Fruit fly (Drosophila melanogaster) ovary, adult (tissue): ENCODE data around the gene kel.

Source experiments
- CG17801 ChIP-seq: fragments of 200-800 bp; optimal IDR thresholded peaks from 2 replicates; lab custom pipeline; 2019; ENCODE audit warnings: missing biosample characterization, mild to moderate bottlenecking, missing genetic modification characterization, moderate library complexity; ENCODE audit not compliant: partially characterized antibody

Gene kel

DNA sequence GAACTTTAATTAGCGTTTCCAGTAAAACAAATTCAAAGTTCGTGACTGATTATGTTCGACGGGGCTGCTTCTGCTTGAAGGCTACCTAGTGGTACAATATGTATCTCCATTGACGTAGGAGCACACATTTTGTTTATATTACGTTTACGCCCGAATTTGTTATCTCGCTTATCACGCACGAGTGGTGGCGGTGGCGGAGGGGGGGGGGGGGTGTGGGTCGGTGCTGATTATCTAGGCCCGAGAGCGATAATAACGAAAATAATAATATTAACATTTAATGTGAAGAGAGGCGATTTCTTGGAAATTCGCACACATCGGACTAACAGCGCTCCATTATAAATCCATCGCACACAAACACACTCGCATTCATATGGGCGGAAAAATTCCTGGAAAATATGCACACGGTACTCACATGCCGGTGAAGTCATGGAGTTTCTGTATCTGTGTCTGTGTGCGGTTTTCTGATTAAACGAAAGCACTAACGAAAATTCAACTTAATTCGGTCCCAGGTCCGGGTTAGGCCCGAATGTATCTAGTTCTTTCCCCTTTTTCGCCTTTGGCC, 9.7 kb upstream of the kel start:
- no peak for TF ChIP-seq CG17801 (GFP tag; lab: Kevin White, UChicago)

DNA sequence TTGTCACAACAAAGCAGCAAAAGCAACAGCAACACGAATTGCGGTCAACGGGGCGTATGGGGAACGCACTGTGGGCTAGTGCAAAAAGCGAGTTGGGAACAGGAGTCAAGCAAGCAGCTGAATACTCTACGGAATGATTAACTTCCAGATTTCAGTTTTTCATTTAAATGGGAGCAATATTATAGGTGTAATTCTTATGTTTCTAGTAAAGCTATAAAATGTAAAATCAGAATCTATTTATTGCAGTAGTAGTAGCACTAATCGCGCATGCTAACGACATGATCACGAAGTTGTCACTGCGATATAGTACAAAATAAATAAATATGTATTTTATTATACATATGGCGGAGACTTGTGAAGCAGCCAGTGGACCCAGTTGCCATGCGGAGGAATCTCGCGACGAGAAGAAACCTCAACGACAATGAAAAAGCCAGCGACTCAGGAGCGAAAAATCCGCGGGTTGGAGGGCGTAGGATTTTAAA, 8.8 kb upstream of the kel start:
- no peak for TF ChIP-seq CG17801 (GFP tag; lab: Kevin White, UChicago)

DNA sequence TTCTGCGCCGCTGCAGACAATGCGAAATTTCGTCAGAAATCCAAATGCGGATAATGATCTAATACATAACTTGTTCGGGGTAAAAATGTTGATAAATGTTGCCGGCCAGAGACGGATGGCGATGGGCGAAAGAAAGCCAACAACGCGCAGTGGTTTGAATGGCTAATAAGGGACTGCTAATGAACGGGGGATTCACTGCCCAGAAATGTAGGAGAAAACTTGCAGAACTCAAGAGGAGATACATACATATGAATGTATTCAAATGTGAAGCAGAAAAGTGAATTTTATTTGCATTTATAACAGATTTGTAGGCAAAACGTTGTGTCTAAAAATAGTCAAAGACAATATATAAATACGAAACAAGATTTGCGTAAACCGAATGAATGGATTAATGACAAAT, 7.9 kb upstream of the kel start:
- TF ChIP-seq CG17801 (GFP tag; lab: Kevin White, UChicago): no peak

DNA sequence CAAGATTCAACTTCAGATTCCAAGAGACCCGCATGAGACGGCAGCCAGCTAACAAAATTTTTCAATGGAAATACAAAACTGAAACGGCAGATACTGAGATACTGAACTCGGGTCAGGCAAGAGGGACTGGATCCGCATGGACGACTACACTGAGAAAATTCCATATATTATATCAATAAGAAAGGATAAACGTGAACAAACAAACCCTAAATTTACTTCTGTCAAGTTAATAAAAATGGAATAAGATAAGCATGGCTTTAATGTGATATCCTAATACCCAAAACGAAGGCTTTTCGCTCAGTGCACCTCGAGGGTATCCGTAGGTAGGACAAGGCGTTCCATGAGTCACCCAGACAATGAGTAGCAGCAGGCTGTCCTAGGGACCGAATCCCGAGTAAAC, 7.4 kb upstream of the kel start:
- no peak for TF ChIP-seq CG17801 (GFP tag; lab: Kevin White, UChicago)

DNA sequence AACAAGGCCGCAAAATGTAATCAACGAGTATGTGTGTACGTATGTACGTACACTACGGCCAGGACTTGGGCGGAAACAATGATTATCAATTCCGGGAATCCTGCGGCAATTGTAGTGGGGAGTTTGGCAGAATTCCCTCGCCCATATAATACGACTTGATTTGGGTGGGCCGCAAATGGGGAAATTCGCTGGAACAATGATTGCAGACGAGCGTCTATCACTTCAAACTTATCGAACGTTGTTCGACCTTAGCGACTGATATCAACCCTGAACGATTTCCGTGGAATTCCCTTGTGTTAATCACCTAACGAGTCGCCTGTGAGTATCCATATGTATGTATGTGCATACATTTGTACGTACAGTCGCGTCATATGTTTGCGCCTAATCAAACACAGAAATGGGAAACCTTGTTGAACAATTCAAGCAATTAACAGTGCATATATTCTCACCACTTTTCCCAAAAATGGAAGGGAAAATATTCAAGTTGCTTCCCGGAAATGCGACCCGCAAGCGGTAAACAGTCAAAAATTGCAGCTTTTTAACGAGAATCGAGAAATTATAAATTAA, 6.5 kb upstream of the kel start:
- TF ChIP-seq CG17801 (GFP tag; lab: Kevin White, UChicago): no peak

DNA sequence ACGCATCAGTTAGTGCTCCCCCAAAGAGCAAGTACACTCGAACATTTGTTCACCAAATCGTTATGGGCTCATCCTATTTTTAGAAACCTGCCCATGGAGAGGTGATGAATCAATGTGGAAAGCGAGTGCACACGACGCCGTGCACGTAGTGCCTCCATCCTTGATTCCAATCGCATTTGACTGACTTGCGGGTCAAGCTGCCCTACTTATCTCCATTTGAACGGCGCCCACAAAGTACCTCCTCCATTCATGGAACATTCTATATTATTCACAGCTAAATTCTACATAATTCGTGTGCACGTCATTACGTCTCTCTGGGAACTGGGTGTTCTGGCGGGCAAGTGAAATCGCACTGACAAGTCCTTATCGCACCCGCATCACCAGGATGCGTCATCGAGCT, 5.3 kb upstream of the kel start:
- TF ChIP-seq CG17801 (GFP tag; lab: Kevin White, UChicago): no peak

DNA sequence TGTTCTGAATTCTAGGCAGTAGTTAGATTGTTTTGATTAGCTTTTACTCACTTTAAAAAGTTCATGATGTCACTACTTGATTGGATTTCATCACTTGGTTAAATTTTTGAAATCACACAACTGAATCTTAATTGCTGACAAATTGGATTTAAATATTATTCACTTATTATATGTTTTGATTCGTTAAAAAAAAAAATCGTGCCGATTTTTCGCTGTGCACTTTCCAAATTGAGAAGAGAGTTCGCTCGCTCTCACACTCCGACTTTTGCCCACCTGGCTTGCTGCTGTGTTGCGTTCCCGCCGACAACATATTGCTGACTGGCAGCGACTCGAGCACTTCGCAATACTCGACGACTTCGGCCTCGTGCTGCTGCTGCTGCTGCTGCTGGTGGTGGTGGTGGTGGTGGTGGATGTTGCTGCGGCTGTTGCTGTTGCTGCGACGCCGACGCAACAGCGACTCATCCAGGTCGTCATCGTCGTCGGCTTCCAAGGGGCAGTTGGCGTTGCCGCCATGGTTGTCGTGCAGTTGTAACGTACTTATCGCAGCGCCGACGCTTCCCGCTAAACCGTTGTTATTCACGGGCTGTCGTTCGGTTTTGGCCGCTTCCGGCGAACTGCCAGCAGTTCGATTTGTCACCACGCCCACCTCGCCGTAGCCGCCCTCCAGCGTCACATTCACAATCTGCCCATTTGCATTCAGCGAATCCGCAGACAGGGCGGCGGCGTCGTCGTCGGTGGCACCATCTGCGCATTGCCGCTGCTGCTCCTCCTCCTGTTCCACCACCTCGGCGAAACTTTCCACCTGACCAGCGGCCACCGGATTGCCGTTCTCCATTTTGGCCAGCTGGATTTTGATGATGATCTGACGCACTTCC, 3.8 kb upstream of the kel start:
- TF ChIP-seq CG17801 (GFP tag; lab: Kevin White, UChicago): no peak

DNA sequence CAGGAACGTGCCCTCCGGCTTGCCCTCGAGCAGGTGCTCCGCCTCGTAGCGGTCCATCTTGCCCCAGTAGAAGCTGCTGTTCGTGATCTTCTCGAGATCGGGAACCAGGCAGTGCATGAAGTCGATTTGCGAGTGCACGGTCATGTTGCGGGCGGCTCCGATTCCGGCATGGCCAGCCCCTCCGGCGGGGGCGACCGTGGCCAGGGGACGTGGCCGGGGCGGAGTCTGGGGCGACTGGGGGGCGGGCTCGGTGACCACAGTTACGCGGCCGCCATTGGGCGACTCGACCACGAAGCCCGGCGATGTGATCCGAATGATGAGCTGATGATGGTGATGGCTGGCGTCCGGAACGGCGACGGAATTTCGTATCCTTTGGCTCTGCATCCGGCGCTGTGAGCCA, 2.7 kb upstream of the kel start:
- no peak for TF ChIP-seq CG17801 (GFP tag; lab: Kevin White, UChicago)

DNA sequence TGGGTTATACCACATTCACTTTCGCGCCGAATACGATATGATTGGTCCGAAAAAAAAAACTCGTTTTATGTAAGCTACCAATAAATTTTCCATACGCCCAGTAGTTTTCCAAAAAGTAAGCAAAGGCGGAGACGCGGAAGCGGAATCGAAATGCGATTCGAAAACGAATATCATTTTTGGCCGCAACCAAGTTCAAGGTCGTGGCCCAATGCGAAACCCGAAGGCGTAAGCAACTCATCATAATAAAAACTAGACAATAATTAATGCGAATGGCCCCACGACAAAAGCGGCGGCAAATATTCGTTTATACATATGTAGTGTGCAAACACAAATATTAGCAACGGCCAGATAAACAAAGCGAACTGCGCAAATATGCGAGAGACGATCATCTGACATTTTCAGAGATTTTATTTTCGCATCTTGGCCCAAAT, 1.4 kb downstream of the kel start:
- no peak for TF ChIP-seq CG17801 (GFP tag; lab: Kevin White, UChicago)

DNA sequence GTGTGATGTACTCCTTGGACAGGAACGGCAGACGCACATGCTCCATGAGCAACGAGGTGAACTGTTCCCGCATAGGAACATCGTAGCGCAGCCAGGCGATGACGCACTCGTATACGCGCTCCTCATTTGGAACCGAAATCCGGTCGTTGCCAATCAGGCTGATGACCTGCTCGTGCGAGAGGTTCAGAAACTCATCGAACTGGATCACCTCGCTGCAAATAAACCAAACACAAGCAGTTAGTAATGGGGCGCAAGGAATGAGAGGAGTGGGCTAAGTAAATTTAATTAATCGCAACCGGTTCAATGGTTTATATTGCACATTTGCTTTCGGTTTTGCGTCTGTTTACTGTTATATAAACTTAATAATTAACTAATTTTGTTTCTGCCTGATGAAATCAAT, 3.3 kb downstream of the kel start:
- no peak for TF ChIP-seq CG17801 (GFP tag; lab: Kevin White, UChicago)

DNA sequence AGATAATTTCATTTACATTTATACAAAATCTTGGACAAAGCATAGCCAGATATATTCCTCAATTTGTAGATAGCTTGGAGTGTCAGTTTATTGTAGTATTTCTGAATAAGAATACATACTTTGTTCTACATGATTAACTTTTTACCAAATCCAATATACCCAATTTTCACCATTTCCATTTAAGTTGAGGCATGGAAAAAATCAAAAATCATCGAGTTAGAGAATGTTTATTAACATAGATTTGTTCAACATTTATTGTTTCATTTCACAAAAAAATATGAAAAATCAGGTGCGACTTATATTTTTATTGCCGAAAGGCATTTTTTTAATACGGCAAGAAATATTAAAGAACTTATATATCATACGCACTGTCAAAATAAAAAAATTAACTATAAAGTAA, 12.2 kb downstream of the kel start, which contains the start of gene Grl36b:
TSS of gene Grl36b (minus strand) at position 101 of the 400 bp plus-strand sequence.
- TF ChIP-seq CG17801 (GFP tag; lab: Kevin White, UChicago): no peak

DNA sequence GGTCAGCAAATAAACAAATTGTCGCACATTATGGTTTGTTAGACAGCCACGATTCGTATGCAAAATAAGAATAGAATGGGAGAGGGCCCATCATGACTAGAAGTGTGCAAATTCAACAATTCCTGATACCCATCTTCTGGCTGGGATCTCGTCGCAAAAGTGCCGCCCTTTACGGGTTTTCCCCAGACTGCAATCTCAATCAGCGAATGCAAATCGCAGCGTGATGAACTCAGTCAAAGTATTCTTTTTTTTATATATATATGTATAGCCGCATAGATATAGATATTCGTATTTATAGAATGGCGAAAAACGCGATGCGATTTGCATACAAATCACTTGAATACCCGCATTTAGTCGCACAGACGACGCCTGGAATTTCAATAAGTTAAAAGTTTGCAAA, 15.0 kb downstream of the kel start:
- TF ChIP-seq CG17801 (GFP tag; lab: Kevin White, UChicago): no peak

DNA sequence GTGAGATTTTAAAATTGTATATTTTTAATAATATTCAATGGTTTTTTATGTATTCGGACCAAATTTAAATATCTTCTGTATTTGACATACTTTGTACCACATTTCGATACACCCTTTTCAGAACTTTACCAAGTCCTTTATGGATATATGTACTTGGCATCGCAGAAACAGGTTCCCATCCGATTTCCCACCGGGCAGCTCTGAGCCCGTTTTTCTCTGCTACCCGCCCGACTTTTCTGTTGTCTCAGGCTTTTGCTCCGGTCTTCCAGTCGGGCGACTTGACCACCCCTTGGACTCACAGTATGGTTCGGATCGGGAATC, 15.7 kb downstream of the kel start:
- no peak for TF ChIP-seq CG17801 (GFP tag; lab: Kevin White, UChicago)

DNA sequence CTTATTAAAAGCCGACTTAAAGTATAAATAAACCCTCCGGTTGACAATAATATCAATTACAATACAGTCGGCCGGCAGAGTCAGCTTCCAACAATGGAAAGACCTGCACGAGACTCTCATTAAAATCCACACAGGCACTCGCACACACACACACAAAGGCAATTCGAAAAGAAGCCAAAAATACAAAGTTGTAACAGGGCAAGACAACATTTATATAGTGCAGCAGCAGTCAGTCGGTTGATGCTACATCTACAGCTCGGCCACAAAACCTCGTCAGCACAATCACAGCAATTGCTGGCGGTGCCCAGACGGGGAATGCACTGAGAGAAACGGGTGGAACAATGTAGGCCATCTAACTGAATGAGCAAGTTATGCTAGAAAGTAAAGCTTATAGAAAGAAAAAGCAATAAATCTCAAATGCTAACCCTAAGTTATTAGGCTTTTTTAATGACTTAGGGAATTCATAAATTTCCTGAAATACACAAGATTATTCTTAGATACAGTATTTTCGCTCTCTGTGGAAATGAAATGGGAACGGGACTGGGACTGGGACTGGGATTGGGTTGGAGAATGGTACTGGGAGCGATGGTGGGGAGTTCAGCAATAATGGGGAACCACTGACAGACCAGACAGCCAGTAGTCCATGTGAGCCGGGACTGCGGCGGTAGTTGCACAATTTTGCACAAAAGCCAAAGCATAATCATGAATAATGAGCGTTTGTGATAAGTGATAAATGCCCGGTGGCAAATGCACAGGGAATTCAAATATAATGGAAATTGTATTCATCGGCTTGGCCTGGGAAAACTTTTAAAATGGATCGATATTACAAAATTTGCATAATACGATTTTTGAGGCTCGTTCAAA, 16.3 kb downstream of the kel start:
- TF ChIP-seq CG17801 (GFP tag; lab: Kevin White, UChicago): peak; percentile 49

DNA sequence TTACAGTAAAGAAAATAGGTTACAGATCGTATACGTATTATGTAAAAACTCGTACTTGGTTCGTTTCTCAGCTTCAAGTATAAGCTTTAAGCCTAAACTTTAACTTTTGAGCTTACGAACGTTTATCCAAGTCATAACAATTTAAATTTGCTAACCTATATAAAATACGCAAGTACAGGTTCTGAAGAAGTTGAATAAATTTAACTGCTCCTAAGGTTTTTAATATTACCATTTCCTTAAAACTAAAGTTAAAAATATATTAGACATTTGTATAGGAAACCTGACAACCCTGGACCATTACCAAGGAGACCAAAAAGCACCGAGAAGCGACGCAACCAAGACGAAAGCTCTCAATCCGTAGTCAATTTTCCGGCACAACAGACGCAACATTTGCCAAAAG, 18.2 kb downstream of the kel start, which contains the start of gene CG5758:
TSS of gene CG5758 (plus strand) at position 353 of the 400 bp plus-strand sequence.
- no peak for TF ChIP-seq CG17801 (GFP tag; lab: Kevin White, UChicago)
